Worm (Caenorhabditis elegans) whole organism, young adult: ENCODE measurements around the gene lin-31.

ENCODE experiments used
- C06A6.2 ChIP-seq: fragments of 200-800 bp; sonication (Bioruptor generic); conservative IDR thresholded peaks from 2 replicates; pipeline ENCODE4 v1.3.6; 2022; ENCODE audit warnings: missing genetic modification characterization, missing compliant biosample characterization
- F10E7.11 ChIP-seq: sonication (generic microtip); optimal IDR thresholded peaks from 2 replicates; lab custom pipeline; 2017; ENCODE audit warnings: mild to moderate bottlenecking, missing genetic modification characterization, moderate library complexity, missing compliant biosample characterization
- F22D6.2 ChIP-seq: sonication (generic microtip); optimal IDR thresholded peaks from 2 replicates; lab custom pipeline; 2016; ENCODE audit warnings: mild to moderate bottlenecking, missing genetic modification characterization, missing compliant biosample characterization
- F23B12.7 ChIP-seq: sonication (generic microtip); optimal IDR thresholded peaks from 2 replicates; lab custom pipeline; 2017; ENCODE audit warnings: missing genetic modification characterization, mild to moderate bottlenecking, missing compliant biosample characterization, antibody characterized with exemption, moderate library complexity; ENCODE audit not compliant: insufficient read depth
- F52B5.7 ChIP-seq: sonication (generic microtip); optimal IDR thresholded peaks from 2 replicates; lab custom pipeline; 2016; ENCODE audit warnings: mild to moderate bottlenecking, missing genetic modification characterization, missing compliant biosample characterization
- F55B11.4 ChIP-seq: sonication (generic microtip); optimal IDR thresholded peaks from 2 replicates; lab custom pipeline; 2016; ENCODE audit warnings: missing compliant biosample characterization, missing genetic modification characterization, borderline replicate concordance; ENCODE audit not compliant: insufficient read depth
- F57A8.1 ChIP-seq: fragments of 200-800 bp; sonication (Bioruptor generic); optimal IDR thresholded peaks from 2 replicates; lab custom pipeline; 2018; ENCODE audit warnings: mild to moderate bottlenecking, missing genetic modification characterization, moderate library complexity, missing compliant biosample characterization
- Y56A3A.18 ChIP-seq: fragments of 200-800 bp; sonication (Bioruptor generic); IDR thresholded peaks from 2 replicates; pipeline ENCODE4 v1.3.6; 2022; ENCODE audit warnings: missing genetic modification reagents, missing genetic modification characterization, missing compliant biosample characterization
- Y79H2A.3 ChIP-seq: fragments of 200-800 bp; sonication (Bioruptor generic); conservative IDR thresholded peaks from 2 replicates; pipeline ENCODE4 v1.3.6; 2022; ENCODE audit warnings: missing genetic modification reagents, missing genetic modification characterization, missing compliant biosample characterization
- ZK185.1 ChIP-seq: sonication (generic microtip); optimal IDR thresholded peaks from 2 replicates; lab custom pipeline; 2016; ENCODE audit warnings: mild to moderate bottlenecking, missing genetic modification characterization, missing compliant biosample characterization; ENCODE audit not compliant: poor library complexity, severe bottlenecking
- ama-1 ChIP-seq, 3 experiments: fragments of 150-350 bp in 1 of 3; sonication (generic microtip) in 2 of 3; optimal IDR thresholded peaks; 2 replicates each; lab custom pipeline; 2014 to 2018; ENCODE audit warnings: missing biosample characterization in 2 of 3, missing genetic modification characterization in 2 of 3, missing genetic modification reagents in 2 of 3
- aptf-3 ChIP-seq: fragments of 200-800 bp; sonication (Bioruptor generic); IDR thresholded peaks from 2 replicates; pipeline ENCODE4 v1.3.6; 2022; ENCODE audit warnings: missing genetic modification characterization, missing compliant biosample characterization
- cebp-2 ChIP-seq: fragments of 200-800 bp; sonication (Bioruptor generic); IDR thresholded peaks from 2 replicates; pipeline ENCODE4 v1.3.6; 2022; ENCODE audit warnings: missing genetic modification characterization, missing compliant biosample characterization
- ceh-100 ChIP-seq: fragments of 200-800 bp; sonication (Bioruptor generic); IDR thresholded peaks from 2 replicates; pipeline ENCODE4 v1.3.6; 2022; ENCODE audit warnings: missing genetic modification reagents, missing genetic modification characterization, missing compliant biosample characterization
- dox-1 ChIP-seq: fragments of 200-800 bp; sonication (Bioruptor generic); IDR thresholded peaks from 2 replicates; pipeline ENCODE4 v1.3.6; 2022; ENCODE audit warnings: missing genetic modification reagents, missing genetic modification characterization, missing compliant biosample characterization
- efl-1 ChIP-seq: fragments of 150-350 bp; optimal IDR thresholded peaks from 2 replicates; lab custom pipeline; 2014; ENCODE audit warnings: missing biosample characterization, missing genetic modification reagents, missing genetic modification characterization
- egrh-3 ChIP-seq: fragments of 200-800 bp; sonication (Bioruptor generic); IDR thresholded peaks from 2 replicates; pipeline ENCODE4 v1.3.6; 2022; ENCODE audit warnings: missing genetic modification reagents, missing genetic modification characterization, missing compliant biosample characterization
- ekl-4 ChIP-seq: fragments of 200-800 bp; sonication (Bioruptor generic); IDR thresholded peaks from 2 replicates; pipeline ENCODE4 v1.3.6; 2022; ENCODE audit warnings: missing genetic modification reagents, missing genetic modification characterization, missing compliant biosample characterization
- hlh-12 ChIP-seq: sonication (generic microtip); optimal IDR thresholded peaks from 2 replicates; lab custom pipeline; 2016; ENCODE audit warnings: missing genetic modification characterization, missing compliant biosample characterization
- hlh-26 ChIP-seq: fragments of 200-800 bp; sonication (Bioruptor generic); conservative IDR thresholded peaks from 2 replicates; pipeline ENCODE4 v1.3.6; 2022; ENCODE audit warnings: missing genetic modification reagents, missing genetic modification characterization, missing compliant biosample characterization
- hmg-1.2 ChIP-seq: fragments of 200-800 bp; sonication (Bioruptor generic); IDR thresholded peaks from 2 replicates; pipeline ENCODE4 v1.3.6; 2022; ENCODE audit warnings: missing genetic modification reagents, missing genetic modification characterization, missing compliant biosample characterization
- let-607 ChIP-seq, 2 experiments: fragments of 200-800 bp in 1 of 2; sonication (Bioruptor generic) in 1 of 2; sonication (generic microtip) in 1 of 2; optimal IDR thresholded peaks; 2 replicates each; lab custom pipeline; 2016 to 2018; ENCODE audit warnings: mild to moderate bottlenecking in 2 of 2, missing compliant biosample characterization in 2 of 2, missing genetic modification characterization in 2 of 2, moderate library complexity in 2 of 2, missing genotype in 1 of 2
- lin-54 ChIP-seq: fragments of 200-800 bp; sonication (Bioruptor generic); optimal IDR thresholded peaks from 2 replicates; lab custom pipeline; 2018; ENCODE audit warnings: mild to moderate bottlenecking, missing genetic modification characterization, missing compliant biosample characterization
- madf-6 ChIP-seq: fragments of 200-800 bp; sonication (Bioruptor generic); IDR thresholded peaks from 2 replicates; pipeline ENCODE4 v1.3.6; 2022; ENCODE audit warnings: missing genetic modification reagents, missing genetic modification characterization, missing compliant biosample characterization
- mxl-1 ChIP-seq: sonication (generic microtip); optimal IDR thresholded peaks from 2 replicates; lab custom pipeline; 2016; ENCODE audit warnings: missing genetic modification characterization, missing compliant biosample characterization
- rcor-1 ChIP-seq: fragments of 200-800 bp; sonication (Bioruptor generic); IDR thresholded peaks from 2 replicates; pipeline ENCODE4 v1.3.6; 2022; ENCODE audit warnings: missing genetic modification reagents, missing genetic modification characterization, missing compliant biosample characterization
- repo-1 ChIP-seq: sonication (generic microtip); optimal IDR thresholded peaks from 2 replicates; lab custom pipeline; 2017; ENCODE audit warnings: mild to moderate bottlenecking, missing genetic modification characterization, missing compliant biosample characterization
- rpc-1 ChIP-seq, 2 experiments: fragments of 150-350 bp in 1 of 2; sonication (generic microtip) in 1 of 2; optimal IDR thresholded peaks; 2 replicates each; lab custom pipeline; 2014 to 2018; ENCODE audit warnings: missing biosample characterization in 1 of 2, missing genetic modification characterization in 1 of 2, missing genetic modification reagents in 1 of 2, missing genotype in 1 of 2
- sea-2 ChIP-seq: fragments of 200-800 bp; sonication (Bioruptor generic); IDR thresholded peaks from 2 replicates; pipeline ENCODE4 v1.3.6; 2022; ENCODE audit warnings: missing genetic modification characterization, missing compliant biosample characterization
- snpc-1.3 ChIP-seq: sonication (generic microtip); optimal IDR thresholded peaks from 2 replicates; lab custom pipeline; 2017; ENCODE audit warnings: missing genetic modification characterization, mild to moderate bottlenecking, missing compliant biosample characterization, antibody characterized with exemption, moderate library complexity, missing genotype, missing genetic modification reagents; ENCODE audit not compliant: insufficient read depth
- sptf-2 ChIP-seq: fragments of 200-800 bp; sonication (Bioruptor generic); optimal IDR thresholded peaks from 2 replicates; lab custom pipeline; 2018; ENCODE audit warnings: mild to moderate bottlenecking, missing genetic modification characterization, missing compliant biosample characterization
- ztf-25 ChIP-seq: fragments of 200-800 bp; sonication (Bioruptor generic); IDR thresholded peaks from 2 replicates; pipeline ENCODE4 v1.3.6; 2022; ENCODE audit warnings: missing genetic modification reagents, missing genetic modification characterization, missing compliant biosample characterization
- ztf-26 ChIP-seq: sonication (generic microtip); optimal IDR thresholded peaks from 2 replicates; lab custom pipeline; 2017; ENCODE audit warnings: missing genetic modification characterization, missing compliant biosample characterization

The lin-31 gene

ce11 chrII:3935990-3936389 lies 46.4 kb upstream of the lin-31 start (continued):
- TF ChIP-seq efl-1 (GFP tag; lab: Kevin White, UChicago) (peak; percentile 82), sea-2 (no peak), repo-1 (no peak), aptf-3 (no peak), hlh-26 (no peak), hlh-12 (tag; lab: Kevin White, UChicago) (no peak), rcor-1 (GFP tag; lab: Robert Waterston, UW) (no peak), F57A8.1 (GFP tag; lab: Kevin White, UChicago) (no peak), let-607 (tag; optimal IDR thresholded peaks at IDR 0.05; lab: Kevin White, UChicago) (no peak), cebp-2 (no peak), C06A6.2 (GFP tag; lab: Robert Waterston, UW) (no peak), F55B11.4 (tag; lab: Kevin White, UChicago) (no peak), mxl-1 (no peak), snpc-1.3 (tag; lab: Kevin White, UChicago) (no peak), sptf-2 (GFP tag; lab: Kevin White, UChicago) (no peak)

- TF ChIP-seq Y79H2A.3 (GFP tag; lab: Robert Waterston, UW) (no peak), dox-1 (no peak), egrh-3 (no peak), mxl-1 (no peak), Y56A3A.18 (GFP tag; lab: Robert Waterston, UW) (no peak), madf-6 (no peak), F57A8.1 (GFP tag; lab: Kevin White, UChicago) (no peak)
Measured at ce11 chrII:3947404-3947803, 34.9 kb upstream of the lin-31 start.

- no peak for TF ChIP-seq ama-1 (optimal IDR thresholded peaks at IDR 0.05; lab: Kevin White, UChicago)
- TF ChIP-seq ama-1 (GFP tag; optimal IDR thresholded peaks at IDR 0.05; lab: Kevin White, UChicago), result no peak
- TF ChIP-seq ekl-4 (GFP tag; lab: Robert Waterston, UW), result no peak
- TF ChIP-seq ZK185.1 (tag; lab: Kevin White, UChicago), result no peak
- no peak for TF ChIP-seq F52B5.7
- TF ChIP-seq rpc-1 (optimal IDR thresholded peaks at IDR 0.05; lab: Kevin White, UChicago), result no peak
- TF ChIP-seq rpc-1 (tag; optimal IDR thresholded peaks at IDR 0.05; lab: Kevin White, UChicago), result no peak
- no peak for TF ChIP-seq sea-2
- no peak for TF ChIP-seq ceh-100 (GFP tag; lab: Robert Waterston, UW)
- no peak for TF ChIP-seq ztf-25 (GFP tag; lab: Robert Waterston, UW)
- no peak for TF ChIP-seq snpc-1.3 (tag; lab: Kevin White, UChicago)
Measured at ce11 chrII:3948507-3948906, 33.8 kb upstream of the lin-31 start.

- TF ChIP-seq aptf-3, result no peak
- TF ChIP-seq lin-54 (GFP tag; lab: Kevin White, UChicago), result no peak
- TF ChIP-seq F23B12.7, result no peak
- TF ChIP-seq sptf-2 (GFP tag; lab: Kevin White, UChicago), result no peak
- no peak for TF ChIP-seq F57A8.1 (GFP tag; lab: Kevin White, UChicago)
- TF ChIP-seq ztf-26 (tag; lab: Kevin White, UChicago), result no peak
- no peak for TF ChIP-seq efl-1 (GFP tag; lab: Kevin White, UChicago)
- TF ChIP-seq F22D6.2 (tag; lab: Kevin White, UChicago), result no peak
- no peak for TF ChIP-seq F52B5.7
- no peak for TF ChIP-seq F10E7.11 (tag; lab: Kevin White, UChicago)
- TF ChIP-seq hmg-1.2 (GFP tag; lab: Robert Waterston, UW), result no peak
Measured at ce11 chrII:3950077-3950476, 32.3 kb upstream of the lin-31 start, which contains the start of gene sea-2. Gene sea-2, plus strand, starts transcription at chrII:3950377.
